Worm (Caenorhabditis elegans): ENCODE results near the gene grwd-1.

Gene grwd-1

DNA sequence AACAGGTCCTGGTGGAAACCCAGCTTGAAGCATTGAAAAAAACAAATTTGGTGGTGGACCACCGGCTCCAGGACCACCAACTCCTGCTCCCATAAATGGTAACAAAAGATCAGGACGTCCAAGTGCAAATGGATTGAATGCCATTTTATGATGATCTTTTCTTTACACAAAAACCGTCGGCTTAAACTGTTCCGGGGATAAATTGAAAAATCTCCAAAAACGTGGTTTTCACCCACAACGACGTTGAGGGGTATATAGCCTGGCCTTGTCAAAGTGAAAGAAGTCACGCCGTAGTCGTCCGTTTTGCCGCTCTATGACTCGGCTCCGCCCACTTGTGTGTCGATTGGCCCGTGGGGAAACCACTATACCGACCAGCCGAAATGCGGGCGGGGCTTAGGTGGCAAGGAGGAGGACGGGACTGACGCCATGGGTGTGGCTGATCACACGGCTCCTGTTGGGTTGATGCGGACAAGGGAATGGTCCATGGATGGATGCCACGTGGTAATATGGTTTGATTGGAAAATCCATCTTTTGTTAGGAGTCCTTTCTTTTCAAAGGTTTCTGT, 17.1 kb upstream of the grwd-1 start, which contains the start of gene tbx-2:
Gene tbx-2 (minus strand): TSS at position 264 of the 565 bp plus-strand sequence.
- TF ChIP-seq K02D7.2 (tag; optimal IDR thresholded peaks at IDR 0.05) (no peak), fkh-10 (GFP tag; optimal IDR thresholded peaks at IDR 0.05) (no peak), elt-4 (tag; optimal IDR thresholded peaks at IDR 0.05) (no peak), K09A11.1 (tag; optimal IDR thresholded peaks at IDR 0.05; ENCODE audit: insufficient read depth) (no peak), lim-6 (tag; optimal IDR thresholded peaks at IDR 0.05) (no peak), Y22D7AL.16 (tag; optimal IDR thresholded peaks at IDR 0.05) (no peak), dmd-4 (tag; optimal IDR thresholded peaks at IDR 0.05; ENCODE audit: borderline replicate concordance) (no peak), unc-3 (GFP tag; conservative IDR thresholded peaks at IDR 0.05) (no peak), unc-3 (tag; optimal IDR thresholded peaks at IDR 0.05) (no peak), rnt-1 (tag; optimal IDR thresholded peaks at IDR 0.05) (no peak), madf-2 (tag; optimal IDR thresholded peaks at IDR 0.05) (no peak), ahr-1 (tag; optimal IDR thresholded peaks at IDR 0.05) (no peak), tbx-2 (tag; optimal IDR thresholded peaks at IDR 0.05) (peak; percentile 99), ceh-6 (GFP tag; optimal IDR thresholded peaks at IDR 0.05) (no peak), eyg-1 (tag; optimal IDR thresholded peaks at IDR 0.05) (no peak), tbx-7 (tag; optimal IDR thresholded peaks at IDR 0.05) (no peak), pha-4 (tag; optimal IDR thresholded peaks at IDR 0.05) (no peak), nhr-11 (tag; optimal IDR thresholded peaks at IDR 0.05) (no peak), hlh-30 (tag; optimal IDR thresholded peaks at IDR 0.05; ENCODE audit: insufficient read depth) (peak; percentile 5), ceh-14 (tag; optimal IDR thresholded peaks at IDR 0.05) (no peak), unc-42 (tag; optimal IDR thresholded peaks at IDR 0.05) (no peak), dve-1 (tag; optimal IDR thresholded peaks at IDR 0.05) (no peak), nhr-232 (tag; optimal IDR thresholded peaks at IDR 0.05) (no peak), ets-4 (tag; optimal IDR thresholded peaks at IDR 0.05) (peak; percentile 38), ceh-24 (tag; optimal IDR thresholded peaks at IDR 0.05) (no peak), ama-1 (optimal IDR thresholded peaks at IDR 0.05) (no peak), ceh-18 (tag; optimal IDR thresholded peaks at IDR 0.05) (peak; percentile 14), unc-86 (tag; optimal IDR thresholded peaks at IDR 0.05) (no peak), ztf-16 (tag; optimal IDR thresholded peaks at IDR 0.05) (no peak), mec-3 (tag; optimal IDR thresholded peaks at IDR 0.05; ENCODE audit: borderline replicate concordance) (no peak), ceh-48 (tag; optimal IDR thresholded peaks at IDR 0.05) (no peak), pros-1 (tag; optimal IDR thresholded peaks at IDR 0.05) (no peak), T23F11.4 (GFP tag; optimal IDR thresholded peaks at IDR 0.05) (no peak), hlh-13 (GFP tag; optimal IDR thresholded peaks at IDR 0.05) (no peak), lin-11 (tag; optimal IDR thresholded peaks at IDR 0.05) (no peak), ceh-34 (tag; optimal IDR thresholded peaks at IDR 0.05) (peak; percentile 44), ceh-45 (GFP tag; IDR thresholded peaks at IDR 0.05) (no peak), C38D4.7 (GFP tag; optimal IDR thresholded peaks at IDR 0.05) (no peak), unc-55 (GFP tag; optimal IDR thresholded peaks at IDR 0.05) (no peak), syd-9 (tag; optimal IDR thresholded peaks at IDR 0.05) (peak; percentile 8), ceh-30 (tag; optimal IDR thresholded peaks at IDR 0.05) (no peak), ref-2 (tag; optimal IDR thresholded peaks at IDR 0.05) (peak; percentile 48), sox-2 (GFP tag; IDR thresholded peaks at IDR 0.05) (no peak), npax-4 (tag; optimal IDR thresholded peaks at IDR 0.05) (no peak), pqm-1 (tag; optimal IDR thresholded peaks at IDR 0.05) (no peak), odd-2 (tag; optimal IDR thresholded peaks at IDR 0.05) (no peak), pat-9 (tag; optimal IDR thresholded peaks at IDR 0.05) (no peak), fax-1 (tag; optimal IDR thresholded peaks at IDR 0.05) (no peak), pax-1 (tag; optimal IDR thresholded peaks at IDR 0.05) (no peak), hlh-6 (tag; optimal IDR thresholded peaks at IDR 0.05) (peak; percentile 46), pha-2 (tag; optimal IDR thresholded peaks at IDR 0.05) (no peak), che-1 (tag; optimal IDR thresholded peaks at IDR 0.05) (no peak), F13H6.1 (tag; optimal IDR thresholded peaks at IDR 0.05) (peak; percentile 6), ceh-19 (GFP tag; optimal IDR thresholded peaks at IDR 0.05) (no peak)

Data from whole organism, late embryonic.